Worm (Caenorhabditis elegans) whole organism, late embryonic: Measurements from ENCODE around the gene Y62E10A.3.

Experiments
- C08G9.2 ChIP-seq: sonication (generic microtip); optimal IDR thresholded peaks from 2 replicates; lab custom pipeline; 2016; ENCODE audit warnings: mild to moderate bottlenecking, missing genetic modification characterization, moderate library complexity, missing compliant biosample characterization
- K02D7.2 ChIP-seq: sonication (generic microtip); optimal IDR thresholded peaks from 2 replicates; lab custom pipeline; 2017; ENCODE audit warnings: mild to moderate bottlenecking, missing genetic modification characterization, missing compliant biosample characterization
- K09A11.1 ChIP-seq: sonication (generic microtip); optimal IDR thresholded peaks from 2 replicates; lab custom pipeline; 2017; ENCODE audit warnings: antibody characterized with exemption, mild to moderate bottlenecking, missing genetic modification characterization, missing compliant biosample characterization; ENCODE audit not compliant: insufficient read depth
- T23F11.4 ChIP-seq: fragments of 200-800 bp; sonication (Bioruptor generic); optimal IDR thresholded peaks from 2 replicates; lab custom pipeline; 2018; ENCODE audit warnings: mild to moderate bottlenecking, missing genetic modification characterization, missing compliant biosample characterization
- Y22D7AL.16 ChIP-seq: sonication (generic microtip); optimal IDR thresholded peaks from 2 replicates; lab custom pipeline; 2016; ENCODE audit warnings: missing genetic modification characterization, missing compliant biosample characterization
- ahr-1 ChIP-seq: sonication (generic microtip); optimal IDR thresholded peaks from 2 replicates; lab custom pipeline; 2016; ENCODE audit warnings: missing genetic modification characterization, missing compliant biosample characterization
- ama-1 ChIP-seq: fragments of 150-350 bp; optimal IDR thresholded peaks from 2 replicates; lab custom pipeline; 2014
- ceh-14 ChIP-seq: sonication (generic microtip); optimal IDR thresholded peaks from 2 replicates; lab custom pipeline; 2016; ENCODE audit warnings: missing genotype, missing genetic modification characterization, missing compliant biosample characterization
- ceh-19 ChIP-seq: fragments of 200-800 bp; sonication (Bioruptor generic); optimal IDR thresholded peaks from 2 replicates; lab custom pipeline; 2018; ENCODE audit warnings: mild to moderate bottlenecking, missing genetic modification characterization, missing compliant biosample characterization
- ceh-22 ChIP-seq: sonication (generic microtip); optimal IDR thresholded peaks from 2 replicates; lab custom pipeline; 2017; ENCODE audit warnings: missing biosample characterization, missing genetic modification characterization
- ceh-24 ChIP-seq: sonication (generic microtip); optimal IDR thresholded peaks from 2 replicates; lab custom pipeline; 2016; ENCODE audit warnings: mild to moderate bottlenecking, missing genetic modification characterization, missing compliant biosample characterization
- ceh-30 ChIP-seq: fragments of 150-350 bp; optimal IDR thresholded peaks from 2 replicates; lab custom pipeline; 2014; ENCODE audit warnings: missing biosample characterization, missing genetic modification characterization
- ceh-31 ChIP-seq: sonication (generic microtip); optimal IDR thresholded peaks from 2 replicates; lab custom pipeline; 2016; ENCODE audit warnings: missing genetic modification characterization, missing compliant biosample characterization
- ceh-6 ChIP-seq: fragments of 200-800 bp; sonication (Bioruptor generic); optimal IDR thresholded peaks from 2 replicates; lab custom pipeline; 2018; ENCODE audit warnings: mild to moderate bottlenecking, missing genetic modification characterization, missing compliant biosample characterization
- che-1 ChIP-seq: sonication (generic microtip); optimal IDR thresholded peaks from 2 replicates; lab custom pipeline; 2016; ENCODE audit warnings: mild to moderate bottlenecking, missing genetic modification characterization, missing compliant biosample characterization
- dmd-4 ChIP-seq: sonication (generic microtip); optimal IDR thresholded peaks from 2 replicates; lab custom pipeline; 2016; ENCODE audit warnings: borderline replicate concordance, missing genetic modification characterization, missing compliant biosample characterization
- dve-1 ChIP-seq: sonication (generic microtip); optimal IDR thresholded peaks from 2 replicates; lab custom pipeline; 2017; ENCODE audit warnings: antibody characterized with exemption, mild to moderate bottlenecking, missing genetic modification characterization, missing compliant biosample characterization
- ets-4 ChIP-seq: sonication (generic microtip); optimal IDR thresholded peaks from 2 replicates; lab custom pipeline; 2016; ENCODE audit warnings: missing genetic modification characterization, missing compliant biosample characterization
- fax-1 ChIP-seq: sonication (generic microtip); optimal IDR thresholded peaks from 2 replicates; lab custom pipeline; 2016; ENCODE audit warnings: missing genotype, missing genetic modification characterization, missing compliant biosample characterization
- fkh-10 ChIP-seq: fragments of 150-350 bp; optimal IDR thresholded peaks from 2 replicates; lab custom pipeline; 2014; ENCODE audit warnings: missing biosample characterization, missing genetic modification reagents, missing genetic modification characterization
- fkh-6 ChIP-seq: sonication (generic microtip); optimal IDR thresholded peaks from 2 replicates; lab custom pipeline; 2016; ENCODE audit warnings: missing genetic modification characterization, missing compliant biosample characterization
- gmeb-2 ChIP-seq: sonication (generic microtip); optimal IDR thresholded peaks from 2 replicates; lab custom pipeline; 2016; ENCODE audit warnings: missing genetic modification characterization, inconsistent platforms, missing compliant biosample characterization
- hlh-15 ChIP-seq: sonication (generic microtip); optimal IDR thresholded peaks from 2 replicates; lab custom pipeline; 2016; ENCODE audit warnings: missing genetic modification characterization, missing compliant biosample characterization
- hlh-30 ChIP-seq: sonication (generic microtip); optimal IDR thresholded peaks from 2 replicates; lab custom pipeline; 2017; ENCODE audit warnings: antibody characterized with exemption, missing genetic modification characterization, missing compliant biosample characterization; ENCODE audit not compliant: insufficient read depth
- hlh-8 ChIP-seq: sonication (generic microtip); optimal IDR thresholded peaks from 2 replicates; lab custom pipeline; 2016; ENCODE audit warnings: missing genotype, missing genetic modification characterization, missing compliant biosample characterization
- lim-6 ChIP-seq: sonication (generic microtip); optimal IDR thresholded peaks from 2 replicates; lab custom pipeline; 2016; ENCODE audit warnings: missing genetic modification characterization, missing compliant biosample characterization
- mec-3 ChIP-seq: sonication (generic microtip); optimal IDR thresholded peaks from 2 replicates; lab custom pipeline; 2016; ENCODE audit warnings: borderline replicate concordance, missing genetic modification characterization, missing compliant biosample characterization
- nhr-11 ChIP-seq: fragments of 150-350 bp; optimal IDR thresholded peaks from 2 replicates; lab custom pipeline; 2014; ENCODE audit warnings: missing biosample characterization, missing genetic modification characterization
- nhr-232 ChIP-seq: sonication (generic microtip); optimal IDR thresholded peaks from 2 replicates; lab custom pipeline; 2016; ENCODE audit warnings: missing genetic modification characterization, missing compliant biosample characterization
- npax-4 ChIP-seq: sonication (generic microtip); optimal IDR thresholded peaks from 2 replicates; lab custom pipeline; 2016; ENCODE audit warnings: missing genetic modification characterization, missing compliant biosample characterization
- odd-2 ChIP-seq: sonication (generic microtip); optimal IDR thresholded peaks from 2 replicates; lab custom pipeline; 2017; ENCODE audit warnings: antibody characterized with exemption, mild to moderate bottlenecking, missing genetic modification characterization, missing compliant biosample characterization
- pat-9 ChIP-seq: fragments of 200-800 bp; sonication (Bioruptor generic); optimal IDR thresholded peaks from 2 replicates; lab custom pipeline; 2018; ENCODE audit warnings: mild to moderate bottlenecking, missing genetic modification characterization, moderate library complexity, missing compliant biosample characterization
- pax-1 ChIP-seq: fragments of 150-350 bp; optimal IDR thresholded peaks from 2 replicates; lab custom pipeline; 2014; ENCODE audit warnings: missing biosample characterization, missing genetic modification characterization
- pros-1 ChIP-seq: fragments of 150-350 bp; optimal IDR thresholded peaks from 2 replicates; lab custom pipeline; 2014; ENCODE audit warnings: missing biosample characterization, missing genetic modification reagents, missing genetic modification characterization
- ref-2 ChIP-seq: sonication (generic microtip); optimal IDR thresholded peaks from 2 replicates; lab custom pipeline; 2016; ENCODE audit warnings: missing genetic modification characterization, missing compliant biosample characterization
- rnt-1 ChIP-seq: sonication (generic microtip); optimal IDR thresholded peaks from 2 replicates; lab custom pipeline; 2016; ENCODE audit warnings: missing genetic modification characterization, missing compliant biosample characterization
- sdc-2 ChIP-seq: sonication (generic microtip); optimal IDR thresholded peaks from 2 replicates; lab custom pipeline; 2016; ENCODE audit warnings: missing genotype, missing genetic modification characterization, missing compliant biosample characterization
- sox-2 ChIP-seq: fragments of 200-800 bp; sonication (Bioruptor generic); IDR thresholded peaks from 2 replicates; pipeline ENCODE4 v1.3.6; 2022; ENCODE audit warnings: missing genetic modification reagents, missing genetic modification characterization, missing compliant biosample characterization
- sox-4 ChIP-seq: sonication (generic microtip); optimal IDR thresholded peaks from 2 replicates; lab custom pipeline; 2017; ENCODE audit warnings: mild to moderate bottlenecking, missing genetic modification characterization, inconsistent platforms, missing compliant biosample characterization
- syd-9 ChIP-seq: sonication (generic microtip); optimal IDR thresholded peaks from 2 replicates; lab custom pipeline; 2016; ENCODE audit warnings: mild to moderate bottlenecking, missing genetic modification characterization, moderate library complexity, missing compliant biosample characterization
- tbx-2 ChIP-seq: sonication (generic microtip); optimal IDR thresholded peaks from 2 replicates; lab custom pipeline; 2016; ENCODE audit warnings: missing genetic modification characterization, missing compliant biosample characterization
- tbx-7 ChIP-seq: sonication (generic microtip); optimal IDR thresholded peaks from 2 replicates; lab custom pipeline; 2016; ENCODE audit warnings: missing genotype, missing genetic modification characterization, missing compliant biosample characterization
- ttx-3 ChIP-seq: sonication (generic microtip); optimal IDR thresholded peaks from 2 replicates; lab custom pipeline; 2016; ENCODE audit warnings: missing genetic modification reagents, missing genetic modification characterization, missing compliant biosample characterization
- unc-42 ChIP-seq: sonication (generic microtip); optimal IDR thresholded peaks from 2 replicates; lab custom pipeline; 2016; ENCODE audit warnings: missing genotype, missing genetic modification characterization, missing compliant biosample characterization
- unc-55 ChIP-seq: sonication (generic microtip); optimal IDR thresholded peaks from 2 replicates; lab custom pipeline; 2017; ENCODE audit warnings: missing biosample characterization, missing genetic modification reagents, missing genetic modification characterization
- unc-86 ChIP-seq: sonication (generic microtip); optimal IDR thresholded peaks from 2 replicates; lab custom pipeline; 2016; ENCODE audit warnings: missing genetic modification characterization, missing compliant biosample characterization
- zip-5 ChIP-seq: sonication (generic microtip); optimal IDR thresholded peaks from 2 replicates; lab custom pipeline; 2016; ENCODE audit warnings: missing genetic modification characterization, missing compliant biosample characterization
- ztf-16 ChIP-seq: sonication (generic microtip); optimal IDR thresholded peaks from 2 replicates; lab custom pipeline; 2017; ENCODE audit warnings: missing genetic modification characterization, missing compliant biosample characterization

The Y62E10A.3 gene

ce11 chrIV:13388779-13389178, 28.7 kb upstream of the Y62E10A.3 start:
- TF ChIP-seq syd-9 (tag; lab: Kevin White, UChicago) (no peak), dve-1 (tag; lab: Kevin White, UChicago) (peak; percentile 35), unc-42 (no peak)

- no peak for TF ChIP-seq C08G9.2 (tag; lab: Kevin White, UChicago)
- TF ChIP-seq nhr-11 (tag; lab: Kevin White, UChicago) = no peak
- TF ChIP-seq tbx-2 (tag; lab: Kevin White, UChicago) = no peak
- no peak for TF ChIP-seq ceh-22 (tag; lab: Kevin White, UChicago)
- no peak for TF ChIP-seq fax-1 (tag; lab: Kevin White, UChicago)
- no peak for TF ChIP-seq sox-4
- TF ChIP-seq fkh-10 (GFP tag; lab: Kevin White, UChicago) = no peak
- TF ChIP-seq pat-9 (tag; lab: Kevin White, UChicago) = no peak
- TF ChIP-seq hlh-15 = no peak
These were observed 26.9 kb upstream of the Y62E10A.3 start, which contains the start of gene lsm-3 for ce11 chrIV:13386903-13387302. lsm-3 (plus strand) TSS chrIV:13387203.

- no peak for TF ChIP-seq dmd-4 (tag; lab: Kevin White, UChicago)
- no peak for TF ChIP-seq ceh-30 (tag; lab: Kevin White, UChicago)
- no peak for TF ChIP-seq ets-4 (tag; lab: Kevin White, UChicago)
- TF ChIP-seq sox-2 (GFP tag; lab: Robert Waterston, UW) = peak; percentile 15; the same call in 1 of the 2 replicates
- peak; percentile 42 for TF ChIP-seq pros-1 (tag; lab: Kevin White, UChicago)
- peak; percentile 35 for TF ChIP-seq npax-4 (tag; lab: Kevin White, UChicago)
- no peak for TF ChIP-seq mec-3 (tag; lab: Kevin White, UChicago)
- TF ChIP-seq hlh-30 (tag; lab: Kevin White, UChicago) = peak; percentile 2
- TF ChIP-seq K02D7.2 = peak; percentile 52
- peak; percentile 42 for TF ChIP-seq che-1
- TF ChIP-seq ceh-6 = peak; percentile 58
- peak; percentile 33 for TF ChIP-seq zip-5
- TF ChIP-seq K09A11.1 (tag; lab: Kevin White, UChicago) = peak; percentile 77
- peak; percentile 55 for TF ChIP-seq unc-86 (tag; lab: Kevin White, UChicago)
- TF ChIP-seq sox-4 = peak; percentile 59
- peak; percentile 70 for TF ChIP-seq ceh-19 (GFP tag; lab: Kevin White, UChicago)
- TF ChIP-seq ceh-31 (tag; lab: Kevin White, UChicago) = peak; percentile 87
- TF ChIP-seq ceh-14 = peak; percentile 88
- TF ChIP-seq Y22D7AL.16 (tag; lab: Kevin White, UChicago) = no peak
- peak; percentile 89 for TF ChIP-seq unc-42
- peak; percentile 49 for TF ChIP-seq gmeb-2 (tag; lab: Kevin White, UChicago)
- peak; percentile 55 for TF ChIP-seq C08G9.2 (tag; lab: Kevin White, UChicago)
- peak; percentile 91 for TF ChIP-seq fax-1 (tag; lab: Kevin White, UChicago)
- TF ChIP-seq ttx-3 (tag; lab: Kevin White, UChicago) = peak; percentile 63
- TF ChIP-seq sdc-2 (tag; lab: Kevin White, UChicago) = no peak
- no peak for TF ChIP-seq ama-1
- peak; percentile 67 for TF ChIP-seq tbx-2 (tag; lab: Kevin White, UChicago)
- peak; percentile 14 for TF ChIP-seq ceh-24 (tag; lab: Kevin White, UChicago)
- TF ChIP-seq pax-1 (tag; lab: Kevin White, UChicago) = peak; percentile 24
- no peak for TF ChIP-seq nhr-232 (tag; lab: Kevin White, UChicago)
- peak; percentile 77 for TF ChIP-seq ref-2
- peak; percentile 29 for TF ChIP-seq fkh-6 (tag; lab: Kevin White, UChicago)
- TF ChIP-seq rnt-1 (tag; lab: Kevin White, UChicago) = peak; percentile 45
- no peak for TF ChIP-seq fkh-10 (GFP tag; lab: Kevin White, UChicago)
- peak; percentile 10 for TF ChIP-seq tbx-7 (tag; lab: Kevin White, UChicago)
- peak; percentile 66 for TF ChIP-seq T23F11.4 (GFP tag; lab: Kevin White, UChicago)
- TF ChIP-seq lim-6 (tag; lab: Kevin White, UChicago) = no peak
- TF ChIP-seq ahr-1 (tag; lab: Kevin White, UChicago) = peak; percentile 36
- TF ChIP-seq dve-1 (tag; lab: Kevin White, UChicago) = peak; percentile 64
- TF ChIP-seq odd-2 (tag; lab: Kevin White, UChicago) = peak; percentile 25
- peak; percentile 61 for TF ChIP-seq ztf-16
- peak; percentile 4 for TF ChIP-seq unc-55 (GFP tag; lab: Kevin White, UChicago)
- peak; percentile 60 for TF ChIP-seq hlh-8 (tag; lab: Kevin White, UChicago)
These were observed 26.0 kb upstream of the Y62E10A.3 start, which contains the start of the genes Y62E10A.20, Y62E10A.23 and mdt-9 for ce11 chrIV:13386043-13386442. Y62E10A.20 (minus strand) TSS chrIV:13386091. Y62E10A.23 (plus strand) TSS chrIV:13386324. mdt-9 (plus strand) TSS chrIV:13386380.
